Fruit fly (Drosophila melanogaster) whole organism, embryonic: ENCODE results near the gene Polr3F.

Experiments used
- Adf1 ChIP-seq: fragments of 200-800 bp; sonication (Bioruptor generic); IDR thresholded peaks from 2 replicates; pipeline ENCODE4 v1.3.6; 2022; ENCODE audit warnings: missing biosample characterization, missing genetic modification characterization
- Awh ChIP-seq: fragments of 200-800 bp; sonication (Bioruptor generic); IDR thresholded peaks from 2 replicates; pipeline ENCODE4, ENCODE4 v1.3.6; 2022; ENCODE audit warnings: missing biosample characterization, missing genetic modification characterization
- CG10209 ChIP-seq: fragments of 200-800 bp; sonication (Bioruptor generic); optimal IDR thresholded peaks from 3 replicates; lab custom pipeline; 2017; ENCODE audit warnings: missing biosample characterization, mild to moderate bottlenecking, missing genetic modification characterization, missing genetic modification reagents
- CG10959 ChIP-seq: fragments of 200-800 bp; sonication (Bioruptor generic); IDR thresholded peaks from 2 replicates; pipeline ENCODE4 v1.3.6; 2022; ENCODE audit warnings: missing biosample characterization, missing genetic modification characterization
- CG10979 ChIP-seq: fragments of 200-800 bp; sonication (Bioruptor generic); optimal IDR thresholded peaks from 2 replicates; lab custom pipeline; 2018; ENCODE audit warnings: missing biosample characterization, mild to moderate bottlenecking, missing genetic modification characterization, moderate library complexity
- CG12299 ChIP-seq: fragments of 200-800 bp; sonication (Bioruptor generic); optimal IDR thresholded peaks from 2 replicates; lab custom pipeline; 2018; ENCODE audit warnings: missing biosample characterization, mild to moderate bottlenecking, missing genetic modification characterization
- CG12659 ChIP-seq: fragments of 200-800 bp; sonication (Bioruptor generic); optimal IDR thresholded peaks from 3 replicates; lab custom pipeline; 2017; ENCODE audit warnings: mild to moderate bottlenecking, missing biosample characterization, missing genetic modification reagents, missing genetic modification characterization
- CG13123 ChIP-seq: fragments of 200-800 bp; sonication (Bioruptor generic); optimal IDR thresholded peaks from 2 replicates; lab custom pipeline; 2016; ENCODE audit warnings: missing biosample characterization, missing genetic modification characterization
- CG13775 ChIP-seq: fragments of 200-800 bp; sonication (Bioruptor generic); optimal IDR thresholded peaks from 3 replicates; lab custom pipeline; 2017; ENCODE audit warnings: missing biosample characterization, mild to moderate bottlenecking, missing genetic modification characterization
- CG14014 ChIP-seq: fragments of 200-800 bp; sonication (Bioruptor generic); IDR thresholded peaks from 2 replicates; pipeline ENCODE4 v1.3.6; 2022; ENCODE audit warnings: missing biosample characterization, missing genetic modification characterization
- CG1529 ChIP-seq: fragments of 200-800 bp; sonication (Bioruptor generic); optimal IDR thresholded peaks from 3 replicates; lab custom pipeline; 2018; ENCODE audit warnings: missing biosample characterization, missing genetic modification characterization
- CG1832 ChIP-seq: fragments of 200-800 bp; sonication (Bioruptor generic); optimal IDR thresholded peaks from 2 replicates; lab custom pipeline; 2017; ENCODE audit warnings: missing biosample characterization, mild to moderate bottlenecking, missing genetic modification characterization, inconsistent platforms
- CG18599 ChIP-seq: fragments of 200-800 bp; sonication (Bioruptor generic); optimal IDR thresholded peaks from 3 replicates; lab custom pipeline; 2017; ENCODE audit warnings: missing biosample characterization, missing genetic modification characterization, mild to moderate bottlenecking, moderate library complexity, missing genetic modification reagents
- CG30403 ChIP-seq: fragments of 200-800 bp; sonication (Bioruptor generic); optimal IDR thresholded peaks from 3 replicates; lab custom pipeline; 2016; ENCODE audit warnings: missing biosample characterization, missing genetic modification characterization
- CG30431 ChIP-seq: fragments of 200-800 bp; sonication (Bioruptor generic); optimal IDR thresholded peaks from 2 replicates; lab custom pipeline; 2017; ENCODE audit warnings: missing biosample characterization, missing genetic modification characterization
- CG32772 ChIP-seq: fragments of 200-800 bp; sonication (Bioruptor generic); IDR thresholded peaks from 2 replicates; pipeline ENCODE4 v1.3.6; 2022; ENCODE audit warnings: missing biosample characterization, missing genetic modification characterization
- CG4707 ChIP-seq: fragments of 200-800 bp; sonication (Bioruptor generic); optimal IDR thresholded peaks from 2 replicates; lab custom pipeline; 2018; ENCODE audit warnings: missing biosample characterization, mild to moderate bottlenecking, missing genetic modification characterization, moderate library complexity
- CG4820 ChIP-seq: fragments of 200-800 bp; sonication (Bioruptor generic); optimal IDR thresholded peaks from 3 replicates; lab custom pipeline; 2016; ENCODE audit warnings: missing biosample characterization, missing genetic modification characterization
- CG6254 ChIP-seq: fragments of 200-800 bp; sonication (Bioruptor generic); optimal IDR thresholded peaks from 3 replicates; lab custom pipeline; 2017; ENCODE audit warnings: mild to moderate bottlenecking, missing biosample characterization, missing genetic modification reagents, missing genetic modification characterization
- CG8388 ChIP-seq: fragments of 200-800 bp; sonication (Bioruptor generic); optimal IDR thresholded peaks from 2 replicates; lab custom pipeline; 2019; ENCODE audit warnings: missing biosample characterization, mild to moderate bottlenecking, missing genetic modification characterization, moderate library complexity
- CG9215 ChIP-seq: fragments of 200-800 bp; sonication (Bioruptor generic); IDR thresholded peaks from 2 replicates; pipeline ENCODE4 v1.3.6; 2022; ENCODE audit warnings: missing biosample characterization, missing genetic modification characterization
- CG9437 ChIP-seq: fragments of 200-800 bp; sonication (Bioruptor generic); optimal IDR thresholded peaks from 2 replicates; lab custom pipeline; 2018; ENCODE audit warnings: missing biosample characterization, mild to moderate bottlenecking, missing genetic modification characterization
- CTCF ChIP-seq: fragments of 200-800 bp; sonication (Bioruptor generic); optimal IDR thresholded peaks from 2 replicates; lab custom pipeline; 2017; ENCODE audit warnings: missing biosample characterization, mild to moderate bottlenecking, missing genetic modification characterization, moderate library complexity
- CrebB ChIP-seq: fragments of 200-800 bp; sonication (Bioruptor generic); optimal IDR thresholded peaks from 3 replicates; lab custom pipeline; 2018; ENCODE audit warnings: missing biosample characterization, mild to moderate bottlenecking, missing genetic modification characterization
- HmgZ ChIP-seq: fragments of 200-800 bp; sonication (Bioruptor generic); optimal IDR thresholded peaks from 2 replicates; lab custom pipeline; 2018; ENCODE audit warnings: missing biosample characterization, mild to moderate bottlenecking, missing genetic modification characterization
- Hr3 ChIP-seq: fragments of 200-800 bp; sonication (Bioruptor generic); optimal IDR thresholded peaks from 3 replicates; lab custom pipeline; 2016; ENCODE audit warnings: missing biosample characterization, missing genetic modification characterization
- NK7.1 ChIP-seq: fragments of 200-800 bp; sonication (Bioruptor generic); optimal IDR thresholded peaks from 3 replicates; lab custom pipeline; 2016; ENCODE audit warnings: missing biosample characterization, missing genetic modification characterization
- NfI ChIP-seq: fragments of 200-800 bp; sonication (Bioruptor generic); optimal IDR thresholded peaks from 3 replicates; lab custom pipeline; 2018; ENCODE audit warnings: missing biosample characterization, mild to moderate bottlenecking, missing genetic modification characterization, moderate library complexity
- Scr ChIP-seq: fragments of 200-800 bp; sonication (Bioruptor generic); IDR thresholded peaks from 2 replicates; pipeline ENCODE4 v1.3.6; 2022; ENCODE audit warnings: missing biosample characterization, missing genetic modification characterization; ENCODE audit not compliant: partially characterized antibody
- Vsx1 ChIP-seq: fragments of 200-800 bp; sonication (Bioruptor generic); optimal IDR thresholded peaks from 2 replicates; lab custom pipeline; 2017; ENCODE audit warnings: missing biosample characterization, mild to moderate bottlenecking, missing genetic modification characterization, missing genetic modification reagents
- bab2 ChIP-seq: fragments of 200-800 bp; sonication (Bioruptor generic); optimal IDR thresholded peaks from 2 replicates; lab custom pipeline; 2016; ENCODE audit warnings: missing biosample characterization, missing genetic modification characterization
- btn ChIP-seq: fragments of 200-800 bp; sonication (Bioruptor generic); optimal IDR thresholded peaks from 2 replicates; lab custom pipeline; 2016; ENCODE audit warnings: missing biosample characterization, missing genetic modification characterization
- cato ChIP-seq: fragments of 200-800 bp; sonication (Bioruptor generic); optimal IDR thresholded peaks from 2 replicates; lab custom pipeline; 2016; ENCODE audit warnings: missing biosample characterization, missing genetic modification characterization, borderline replicate concordance
- chif ChIP-seq, 2 experiments: fragments of 200-800 bp; sonication (Bioruptor generic); optimal IDR thresholded peaks; 3 replicates each; lab custom pipeline; 2016; ENCODE audit warnings: missing biosample characterization in 2 of 2, missing genetic modification characterization in 2 of 2
- cwo ChIP-seq: fragments of 200-800 bp; sonication (Bioruptor generic); optimal IDR thresholded peaks from 3 replicates; lab custom pipeline; 2017; ENCODE audit warnings: missing biosample characterization, missing genetic modification characterization, mild to moderate bottlenecking, moderate library complexity, missing genetic modification reagents
- hth ChIP-seq: fragments of >200 bp; optimal IDR thresholded peaks from 2 replicates; lab custom pipeline; 2017; ENCODE audit warnings: inconsistent platforms
- inv ChIP-seq: fragments of 200-800 bp; sonication (Bioruptor generic); IDR thresholded peaks from 2 replicates; pipeline ENCODE4 v1.3.6; 2022; ENCODE audit warnings: missing biosample characterization, missing genetic modification characterization; ENCODE audit not compliant: partially characterized antibody
- lilli ChIP-seq: fragments of 200-800 bp; sonication (Bioruptor generic); optimal IDR thresholded peaks from 3 replicates; lab custom pipeline; 2016; ENCODE audit warnings: missing biosample characterization, missing genetic modification characterization
- lov ChIP-seq, 2 experiments: fragments of 200-800 bp in 1 of 2; fragments of >200 bp in 1 of 2; sonication (Bioruptor generic) in 1 of 2; IDR thresholded peaks in 1 of 2; optimal IDR thresholded peaks in 1 of 2; 2 replicates in 1 of 2; 3 replicates in 1 of 2; pipeline versions ENCODE4 v1.3.6 to Lab custom; 2017 to 2022; ENCODE audit warnings: missing biosample characterization in 1 of 2, missing genetic modification characterization in 1 of 2
- mld ChIP-seq: fragments of 200-800 bp; sonication (Bioruptor generic); IDR thresholded peaks from 3 replicates; pipeline ENCODE4 v1.3.6; 2022; ENCODE audit warnings: missing biosample characterization, missing genetic modification characterization; ENCODE audit not compliant: partially characterized antibody
- odd ChIP-seq: fragments of 200-800 bp; sonication (Bioruptor generic); optimal IDR thresholded peaks from 2 replicates; lab custom pipeline; 2017; ENCODE audit warnings: missing biosample characterization, mild to moderate bottlenecking, missing genetic modification characterization
- pfk ChIP-seq: fragments of 200-800 bp; sonication (Bioruptor generic); optimal IDR thresholded peaks from 2 replicates; lab custom pipeline; 2018; ENCODE audit warnings: missing biosample characterization, mild to moderate bottlenecking, missing genetic modification characterization, moderate library complexity
- pzg ChIP-seq: fragments of 200-800 bp; sonication (Bioruptor generic); optimal IDR thresholded peaks from 3 replicates; lab custom pipeline; 2018; ENCODE audit warnings: missing biosample characterization, mild to moderate bottlenecking, missing genetic modification characterization, moderate library complexity
- repo ChIP-seq: fragments of 200-800 bp; sonication (Bioruptor generic); optimal IDR thresholded peaks from 2 replicates; lab custom pipeline; 2016; ENCODE audit warnings: missing biosample characterization, missing genetic modification characterization
- row ChIP-seq: fragments of 200-800 bp; sonication (Bioruptor generic); IDR thresholded peaks from 3 replicates; pipeline ENCODE4 v1.3.6; 2022; ENCODE audit warnings: missing biosample characterization, missing genetic modification characterization
- scrt ChIP-seq: fragments of 200-800 bp; sonication (Bioruptor generic); optimal IDR thresholded peaks from 2 replicates; lab custom pipeline; 2018; ENCODE audit warnings: missing biosample characterization, mild to moderate bottlenecking, missing genetic modification characterization, moderate library complexity
- sisA ChIP-seq: fragments of 200-800 bp; sonication (Bioruptor generic); IDR thresholded peaks from 2 replicates; pipeline ENCODE4 v1.3.6; 2022; ENCODE audit warnings: missing biosample characterization, missing genetic modification characterization
- sr ChIP-seq: fragments of 200-800 bp; sonication (Bioruptor generic); IDR thresholded peaks from 3 replicates; pipeline ENCODE4 v1.3.6; 2022; ENCODE audit warnings: missing biosample characterization, missing genetic modification characterization
- ttk ChIP-seq: fragments of 200-800 bp; sonication (Bioruptor generic); IDR thresholded peaks from 2 replicates; pipeline ENCODE4 v2.1.2; 2022; ENCODE audit warnings: missing biosample characterization, missing genetic modification characterization

The Polr3F gene

DNA sequence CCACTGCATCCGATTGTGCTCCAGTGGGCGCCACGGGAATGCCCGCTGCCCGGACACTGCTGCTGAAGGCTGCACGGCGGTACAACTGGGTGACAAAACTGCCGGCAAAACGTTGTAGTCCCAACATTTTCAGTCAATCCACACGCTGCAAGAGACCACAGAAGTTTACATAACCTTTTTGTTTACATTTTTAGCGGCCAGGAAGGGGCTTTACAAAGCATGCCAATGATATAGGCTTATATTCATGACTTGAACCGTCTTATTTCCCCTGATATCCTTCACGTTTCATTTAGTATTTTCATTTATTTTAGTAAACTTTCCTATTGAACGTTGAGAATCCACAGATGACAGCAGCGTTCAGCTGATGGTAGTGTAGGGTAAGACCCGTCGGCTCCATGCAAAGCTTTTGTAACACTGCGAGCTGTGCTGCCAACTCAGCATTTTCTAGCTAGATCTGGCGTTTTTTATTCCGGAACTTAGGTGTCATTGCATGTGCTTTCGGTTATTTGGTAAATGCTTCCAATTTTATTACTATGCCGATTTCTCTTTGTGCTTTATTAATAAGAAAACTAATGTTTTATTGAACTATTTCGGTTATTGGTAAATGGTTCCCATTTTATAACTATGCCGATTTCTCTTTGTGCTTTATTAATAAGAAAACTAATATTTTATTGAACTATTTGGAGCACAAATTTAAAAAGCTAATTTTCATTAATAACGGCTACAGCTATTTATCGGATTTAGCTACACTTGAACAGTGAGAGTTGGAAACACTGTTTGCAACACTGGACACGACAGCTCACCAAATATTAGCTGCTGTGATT is 43.6 kb upstream of the Polr3F start, which contains the start of the genes CG13850 and lqfR (continued):
- TF ChIP-seq CG10959 (GFP tag; lab: Robert Waterston, UW) (no peak), bab2 (GFP tag; lab: Kevin White, UChicago) (peak; percentile 68), CG8388 (GFP tag; lab: Kevin White, UChicago) (peak; percentile 2), NfI (peak; percentile 75), Hr3 (peak; percentile 84), CTCF (GFP tag; lab: Kevin White, UChicago) (no peak), CG4820 (GFP tag; lab: Kevin White, UChicago) (peak; percentile 83), sisA (GFP tag; lab: Robert Waterston, UW) (peak; percentile 58), CG1832 (no peak), CG12659 (GFP tag; lab: Kevin White, UChicago) (peak; percentile 88), cato (peak; percentile 58), CG10209 (GFP tag; lab: Kevin White, UChicago) (peak; percentile 80), Adf1 (no peak), repo (GFP tag; lab: Kevin White, UChicago) (peak; percentile 70), CG30431 (GFP tag; lab: Kevin White, UChicago) (peak; percentile 60), NK7.1 (GFP tag; lab: Kevin White, UChicago) (peak; percentile 39), CG18599 (GFP tag; lab: Kevin White, UChicago) (peak; percentile 53), CG14014 (GFP tag; lab: Robert Waterston, UW) (no peak), chif (GFP tag; optimal IDR thresholded peaks at IDR 0.05; lab: Kevin White, UChicago) (peak; percentile 44 to 73), CrebB (tag; lab: Kevin White, UChicago) (no peak), CG9437 (GFP tag; lab: Kevin White, UChicago) (peak; percentile 72), cwo (GFP tag; lab: Kevin White, UChicago) (peak; percentile 58), lilli (peak; percentile 84), CG12299 (tag; lab: Kevin White, UChicago) (peak; percentile 40), CG13775 (GFP tag; lab: Kevin White, UChicago) (peak; percentile 84), ttk (GFP tag; lab: Robert Waterston, UW) (no peak; the same call in 1 of the 2 replicates), pzg (GFP tag; lab: Kevin White, UChicago) (peak; percentile 55), CG10979 (tag; lab: Kevin White, UChicago) (peak; percentile 55), lov (optimal IDR thresholded peaks at IDR 0.05; lab: Kevin White, UChicago) (no peak), lov (GFP tag; IDR thresholded peaks at IDR 0.05; lab: Robert Waterston, UW) (no peak), Vsx1 (peak; percentile 87), btn (GFP tag; lab: Kevin White, UChicago) (no peak), hth (no peak), mld (GFP tag; lab: Robert Waterston, UW) (no peak), Awh (no peak), CG4707 (GFP tag; lab: Kevin White, UChicago) (no peak), CG1529 (peak; percentile 44), CG9215 (GFP tag; lab: Robert Waterston, UW) (peak; percentile 77), inv (GFP tag; lab: Robert Waterston, UW) (no peak), CG30403 (peak; percentile 91), Scr (GFP tag; lab: Robert Waterston, UW) (no peak), CG6254 (GFP tag; lab: Kevin White, UChicago) (no peak), CG13123 (GFP tag; lab: Kevin White, UChicago) (peak; percentile 63), row (GFP tag; lab: Robert Waterston, UW) (peak; percentile 90), pfk (GFP tag; lab: Kevin White, UChicago) (peak; percentile 11), scrt (no peak), sr (GFP tag; lab: Robert Waterston, UW) (no peak), CG32772 (GFP tag; lab: Robert Waterston, UW) (no peak), HmgZ (tag; lab: Kevin White, UChicago) (peak; percentile 67), odd (GFP tag; lab: Kevin White, UChicago) (peak; percentile 68)
